Fruit fly (Drosophila melanogaster) whole organism, pupa: ENCODE measurements around the gene CG42792.
A peak's percentile ranks its signal among the peaks of the same experiment; 100 is the strongest.

Source experiments
- CG10348 ChIP-seq: fragments of 200-800 bp; sonication (Bioruptor generic); IDR thresholded peaks from 2 replicates; pipeline ENCODE4 v1.3.6; 2022; ENCODE audit warnings: missing biosample characterization, missing genetic modification characterization
- CG12605 ChIP-seq: fragments of 200-800 bp; sonication (Bioruptor generic); IDR thresholded peaks from 2 replicates; pipeline ENCODE4 v1.3.6; 2022; ENCODE audit warnings: missing biosample characterization, missing genetic modification characterization
- CG13204 ChIP-seq: fragments of 200-800 bp; sonication (Bioruptor generic); optimal IDR thresholded peaks from 2 replicates; lab custom pipeline; 2018; ENCODE audit warnings: missing biosample characterization, mild to moderate bottlenecking, missing genetic modification characterization, moderate library complexity
- CG14655 ChIP-seq: fragments of 200-800 bp; sonication (Bioruptor generic); optimal IDR thresholded peaks from 3 replicates; lab custom pipeline; 2017; ENCODE audit warnings: mild to moderate bottlenecking, missing biosample characterization, missing genetic modification reagents, missing genetic modification characterization
- CG15710 ChIP-seq: fragments of 200-800 bp; sonication (Bioruptor generic); optimal IDR thresholded peaks from 2 replicates; lab custom pipeline; 2018; ENCODE audit warnings: missing biosample characterization, mild to moderate bottlenecking, missing genetic modification characterization, moderate library complexity
- CG17806 ChIP-seq: fragments of 200-800 bp; sonication (Bioruptor generic); optimal IDR thresholded peaks from 2 replicates; lab custom pipeline; 2018; ENCODE audit warnings: missing biosample characterization, mild to moderate bottlenecking, missing genetic modification characterization, moderate library complexity
- CG32121 ChIP-seq: fragments of 200-800 bp; sonication (Bioruptor generic); IDR thresholded peaks from 2 replicates; pipeline ENCODE4 v1.3.6; 2022; ENCODE audit warnings: missing biosample characterization, missing genetic modification characterization
- CG34367 ChIP-seq: fragments of 200-800 bp; sonication (Bioruptor generic); optimal IDR thresholded peaks from 2 replicates; lab custom pipeline; 2018; ENCODE audit warnings: missing biosample characterization, mild to moderate bottlenecking, missing genetic modification characterization
- CG4496 ChIP-seq: fragments of 200-800 bp; sonication (Bioruptor generic); IDR thresholded peaks from 3 replicates; pipeline ENCODE4 v1.3.6; 2022; ENCODE audit warnings: missing biosample characterization, missing genetic modification characterization
- CG8159 ChIP-seq: fragments of 200-800 bp; sonication (Bioruptor generic); optimal IDR thresholded peaks from 3 replicates; lab custom pipeline; 2018; ENCODE audit warnings: missing biosample characterization, mild to moderate bottlenecking, missing genetic modification characterization, moderate library complexity
- CG8301 ChIP-seq: fragments of 200-800 bp; sonication (Bioruptor generic); optimal IDR thresholded peaks from 2 replicates; lab custom pipeline; 2018; ENCODE audit warnings: missing biosample characterization, mild to moderate bottlenecking, missing genetic modification characterization
- CG9948 ChIP-seq: fragments of 200-800 bp; sonication (Bioruptor generic); optimal IDR thresholded peaks from 2 replicates; lab custom pipeline; 2018; ENCODE audit warnings: missing biosample characterization, mild to moderate bottlenecking, missing genetic modification characterization, moderate library complexity
- D1 ChIP-seq: fragments of 200-800 bp; sonication (Bioruptor generic); optimal IDR thresholded peaks from 2 replicates; lab custom pipeline; 2018; ENCODE audit warnings: missing biosample characterization, mild to moderate bottlenecking, missing genetic modification characterization, moderate library complexity
- EcR ChIP-seq: fragments of 200-800 bp; sonication (Bioruptor generic); optimal IDR thresholded peaks from 3 replicates; lab custom pipeline; 2019; ENCODE audit warnings: missing biosample characterization, missing genetic modification characterization, mild to moderate bottlenecking, moderate library complexity, missing genetic modification reagents
- Ets98B ChIP-seq: fragments of 200-800 bp; sonication (Bioruptor generic); IDR thresholded peaks from 2 replicates; pipeline ENCODE4 v1.3.6; 2022; ENCODE audit warnings: missing biosample characterization, missing genetic modification characterization
- Pif1A ChIP-seq: fragments of 200-800 bp; sonication (Bioruptor generic); optimal IDR thresholded peaks from 3 replicates; lab custom pipeline; 2016; ENCODE audit warnings: missing biosample characterization, missing genetic modification characterization
- Pif1B ChIP-seq: fragments of 200-800 bp; sonication (Bioruptor generic); optimal IDR thresholded peaks from 3 replicates; lab custom pipeline; 2016; ENCODE audit warnings: missing biosample characterization, missing genetic modification characterization
- Snoo ChIP-seq: fragments of 200-800 bp; sonication (Bioruptor generic); optimal IDR thresholded peaks from 3 replicates; lab custom pipeline; 2017; ENCODE audit warnings: missing biosample characterization, mild to moderate bottlenecking, missing genetic modification characterization, inconsistent platforms
- fd96Ca ChIP-seq: fragments of 200-800 bp; sonication (Bioruptor generic); IDR thresholded peaks from 3 replicates; pipeline ENCODE4 v1.3.6; 2022; ENCODE audit warnings: missing biosample characterization, missing genetic modification characterization
- gl ChIP-seq: fragments of 200-800 bp; sonication (Bioruptor generic); optimal IDR thresholded peaks from 2 replicates; lab custom pipeline; 2018; ENCODE audit warnings: missing biosample characterization, mild to moderate bottlenecking, missing genetic modification characterization
- rn ChIP-seq: fragments of 200-800 bp; sonication (Bioruptor generic); IDR thresholded peaks from 2 replicates; pipeline ENCODE4 v1.3.6; 2022; ENCODE audit warnings: missing biosample characterization, missing genetic modification characterization

Gene CG42792

dm6 chr2L:15903725-15904124, 38.5 kb upstream of the CG42792 start:
- no peak for TF ChIP-seq CG8159 (tag; lab: Kevin White, UChicago)
- no peak for TF ChIP-seq Ets98B (GFP tag; lab: Robert Waterston, UW)
- TF ChIP-seq CG12605 (GFP tag; lab: Robert Waterston, UW), result no peak
- no peak for TF ChIP-seq D1
- TF ChIP-seq CG4496 (GFP tag; lab: Robert Waterston, UW), result no peak
- TF ChIP-seq rn (GFP tag; lab: Robert Waterston, UW), result no peak
- TF ChIP-seq CG32121 (GFP tag; lab: Robert Waterston, UW), result no peak
- TF ChIP-seq CG8301 (tag; lab: Kevin White, UChicago), result no peak
- TF ChIP-seq CG15710 (tag; lab: Kevin White, UChicago), result no peak
- TF ChIP-seq Snoo (tag; lab: Kevin White, UChicago), result no peak

- TF ChIP-seq CG4496 (GFP tag; lab: Robert Waterston, UW), result no peak
Observed at dm6 chr2L:15902310-15902709, 37.0 kb upstream of the CG42792 start, which contains the start of gene CG31821. Gene CG31821, minus strand, starts transcription at chr2L:15902410.

- TF ChIP-seq Pif1B (GFP tag; lab: Kevin White, UChicago) (no peak), Snoo (tag; lab: Kevin White, UChicago) (no peak), EcR (GFP tag; lab: Kevin White, UChicago) (no peak), CG17806 (no peak), CG12605 (GFP tag; lab: Robert Waterston, UW) (no peak)
Observed at dm6 chr2L:15900424-15900823, 35.2 kb upstream of the CG42792 start, which contains the start of gene CG31823. Gene CG31823, minus strand, starts transcription at chr2L:15900524.

DNA sequence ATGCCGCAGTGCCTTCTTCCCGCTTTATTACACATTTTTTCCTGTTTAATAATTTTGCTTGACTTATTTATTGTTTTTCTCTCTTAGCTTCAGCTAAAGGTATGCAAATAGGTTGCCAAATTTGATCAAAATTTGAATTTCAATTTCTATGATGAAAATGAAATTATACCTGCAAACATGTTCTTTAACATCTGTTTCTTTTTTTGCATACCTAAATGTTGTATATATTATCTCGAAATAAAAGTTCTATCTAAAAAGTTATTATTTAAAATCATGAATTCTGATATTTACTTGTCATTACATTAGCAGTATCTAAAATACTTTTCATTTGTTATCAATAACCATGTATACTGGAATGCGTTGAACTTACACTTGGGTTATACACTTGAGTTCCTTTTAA, 29.9 kb upstream of the CG42792 start, which contains the start of gene CG31735:
TSS of gene CG31735 (plus strand) at position 301 of the 400 bp plus-strand sequence.
- TF ChIP-seq CG12605 (GFP tag; lab: Robert Waterston, UW) (no peak), CG13204 (GFP tag; lab: Kevin White, UChicago) (no peak), Snoo (tag; lab: Kevin White, UChicago) (no peak), CG8159 (tag; lab: Kevin White, UChicago) (no peak), Pif1B (GFP tag; lab: Kevin White, UChicago) (no peak), CG15710 (tag; lab: Kevin White, UChicago) (no peak), D1 (no peak), CG14655 (GFP tag; lab: Kevin White, UChicago) (no peak)

- TF ChIP-seq CG34367 (tag; lab: Kevin White, UChicago), result no peak
- TF ChIP-seq CG10348 (GFP tag; lab: Robert Waterston, UW), result no peak
- TF ChIP-seq CG17806, result no peak
- no peak for TF ChIP-seq EcR (GFP tag; lab: Kevin White, UChicago)
- no peak for TF ChIP-seq CG4496 (GFP tag; lab: Robert Waterston, UW)
- TF ChIP-seq CG15710 (tag; lab: Kevin White, UChicago), result no peak
- TF ChIP-seq fd96Ca (GFP tag; lab: Robert Waterston, UW), result no peak
- TF ChIP-seq CG12605 (GFP tag; lab: Robert Waterston, UW), result no peak
- TF ChIP-seq Snoo (tag; lab: Kevin White, UChicago), result no peak
- no peak for TF ChIP-seq CG13204 (GFP tag; lab: Kevin White, UChicago)
- no peak for TF ChIP-seq CG8301 (tag; lab: Kevin White, UChicago)
- no peak for TF ChIP-seq D1
- no peak for TF ChIP-seq gl (tag; lab: Kevin White, UChicago)
- no peak for TF ChIP-seq Ets98B (GFP tag; lab: Robert Waterston, UW)
- TF ChIP-seq CG9948 (tag; lab: Kevin White, UChicago), result no peak
- no peak for TF ChIP-seq CG14655 (GFP tag; lab: Kevin White, UChicago)
- no peak for TF ChIP-seq Pif1A
- no peak for TF ChIP-seq Pif1B (GFP tag; lab: Kevin White, UChicago)
- TF ChIP-seq, all 21 proteins: peak for 0
Observed at dm6 chr2L:15893711-15894110, 28.4 kb upstream of the CG42792 start, which contains the start of gene Tep1. Gene Tep1, minus strand, starts transcription at chr2L:15893811.

DNA sequence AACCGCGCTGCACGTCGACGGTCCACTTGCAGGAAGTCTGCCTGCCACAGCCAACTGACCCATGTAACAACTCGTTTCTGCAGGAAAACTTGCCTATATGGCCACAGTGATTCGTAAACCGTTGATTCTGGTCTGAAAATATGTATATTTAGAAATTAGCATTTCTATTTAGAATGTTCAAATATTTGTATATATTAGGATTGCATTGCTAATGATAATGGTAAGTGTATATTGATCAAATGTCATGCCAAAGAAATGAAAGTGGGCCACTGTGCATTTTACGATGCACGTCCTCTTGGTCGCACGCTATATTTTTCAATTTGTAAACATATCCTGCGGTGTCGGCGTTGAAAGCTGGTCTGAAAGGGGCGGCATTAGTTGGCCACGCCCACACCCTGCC, 20.9 kb upstream of the CG42792 start:
- TF ChIP-seq EcR (GFP tag; lab: Kevin White, UChicago), result no peak
- no peak for TF ChIP-seq CG32121 (GFP tag; lab: Robert Waterston, UW)
- no peak for TF ChIP-seq CG10348 (GFP tag; lab: Robert Waterston, UW)
- TF ChIP-seq CG8159 (tag; lab: Kevin White, UChicago), result peak; percentile 59
- TF ChIP-seq Pif1A, result no peak
- no peak for TF ChIP-seq Snoo (tag; lab: Kevin White, UChicago)
- TF ChIP-seq rn (GFP tag; lab: Robert Waterston, UW), result no peak
- no peak for TF ChIP-seq CG8301 (tag; lab: Kevin White, UChicago)
- TF ChIP-seq Ets98B (GFP tag; lab: Robert Waterston, UW), result no peak; the same call in 1 of the 2 replicates
- peak; percentile 16 for TF ChIP-seq Pif1B (GFP tag; lab: Kevin White, UChicago)
- peak; percentile 48 for TF ChIP-seq CG34367 (tag; lab: Kevin White, UChicago)
- TF ChIP-seq CG14655 (GFP tag; lab: Kevin White, UChicago), result peak; percentile 38

DNA sequence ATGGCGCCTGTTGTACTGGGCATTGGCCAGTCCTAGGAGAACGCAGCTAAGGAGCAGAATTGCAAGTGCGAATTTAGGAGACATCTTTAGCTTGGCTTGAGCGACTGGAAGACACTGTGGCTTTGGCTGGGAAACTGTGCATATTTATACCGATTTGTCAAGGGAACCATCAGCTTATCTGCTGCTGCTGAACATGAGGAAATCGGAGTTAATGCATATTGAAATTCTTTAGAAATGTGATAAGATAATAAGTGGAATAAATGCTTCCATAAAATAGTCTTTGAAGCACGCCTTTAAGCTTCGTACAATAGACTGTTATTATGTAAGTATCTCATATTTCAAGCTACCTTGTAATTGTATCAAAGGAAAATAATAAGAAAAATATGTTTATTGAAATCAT, 17.8 kb upstream of the CG42792 start, which contains the start of gene CG44475:
TSS of gene CG44475 (minus strand) at position 101 of the 400 bp plus-strand sequence.
- no peak for TF ChIP-seq CG32121 (GFP tag; lab: Robert Waterston, UW)
- TF ChIP-seq Snoo (tag; lab: Kevin White, UChicago), result no peak
- TF ChIP-seq CG14655 (GFP tag; lab: Kevin White, UChicago), result no peak
- TF ChIP-seq CG8159 (tag; lab: Kevin White, UChicago), result no peak
- no peak for TF ChIP-seq Ets98B (GFP tag; lab: Robert Waterston, UW)
- no peak for TF ChIP-seq gl (tag; lab: Kevin White, UChicago)
- TF ChIP-seq rn (GFP tag; lab: Robert Waterston, UW), result no peak
- TF ChIP-seq CG10348 (GFP tag; lab: Robert Waterston, UW), result no peak
- no peak for TF ChIP-seq CG12605 (GFP tag; lab: Robert Waterston, UW)
- no peak for TF ChIP-seq CG13204 (GFP tag; lab: Kevin White, UChicago)
- TF ChIP-seq CG4496 (GFP tag; lab: Robert Waterston, UW), result no peak
- no peak for TF ChIP-seq D1
